Worm (Caenorhabditis elegans) whole organism, mixed stage, embryonic: ENCODE measurements around the gene srz-78.

Experiments
- M03D4.4 ChIP-seq: sonication (generic microtip); optimal IDR thresholded peaks from 2 replicates; lab custom pipeline; 2017; ENCODE audit warnings: mild to moderate bottlenecking, missing genetic modification characterization, missing compliant biosample characterization
- bed-3 ChIP-seq: fragments of 200-800 bp; sonication (Bioruptor generic); optimal IDR thresholded peaks from 3 replicates; lab custom pipeline; 2018; ENCODE audit warnings: mild to moderate bottlenecking, missing genetic modification characterization, moderate library complexity, missing compliant biosample characterization
- blmp-1 ChIP-seq: fragments of 150-350 bp; optimal IDR thresholded peaks from 2 replicates; lab custom pipeline; 2014; ENCODE audit warnings: missing biosample characterization, missing genetic modification characterization
- ceh-39 ChIP-seq: fragments of 150-350 bp; optimal IDR thresholded peaks from 2 replicates; lab custom pipeline; 2014; ENCODE audit warnings: missing biosample characterization, missing genetic modification characterization
- ceh-43 ChIP-seq: fragments of 200-800 bp; sonication (Bioruptor generic); optimal IDR thresholded peaks from 2 replicates; lab custom pipeline; 2018; ENCODE audit warnings: mild to moderate bottlenecking, missing genetic modification characterization, moderate library complexity, missing compliant biosample characterization
- ces-1 ChIP-seq: fragments of 150-350 bp; optimal IDR thresholded peaks from 2 replicates; lab custom pipeline; 2014; ENCODE audit warnings: missing biosample characterization, missing genetic modification reagents, missing genetic modification characterization
- cnd-1 ChIP-seq: fragments of 200-800 bp; sonication (Bioruptor generic); optimal IDR thresholded peaks from 2 replicates; lab custom pipeline; 2018; ENCODE audit warnings: mild to moderate bottlenecking, missing genetic modification characterization, missing compliant biosample characterization
- drap-1 ChIP-seq: fragments of 200-800 bp; sonication (Bioruptor generic); optimal IDR thresholded peaks from 3 replicates; lab custom pipeline; 2018; ENCODE audit warnings: mild to moderate bottlenecking, missing genetic modification characterization, missing compliant biosample characterization
- elt-1 ChIP-seq: sonication (generic microtip); optimal IDR thresholded peaks from 2 replicates; lab custom pipeline; 2017; ENCODE audit warnings: missing genetic modification characterization, mild to moderate bottlenecking, missing compliant biosample characterization, antibody characterized with exemption, moderate library complexity, borderline replicate concordance; ENCODE audit not compliant: insufficient read depth
- elt-3 ChIP-seq: fragments of 150-350 bp; optimal IDR thresholded peaks from 2 replicates; lab custom pipeline; 2014; ENCODE audit warnings: missing biosample characterization, missing genetic modification characterization
- flh-1 ChIP-seq: fragments of 200-800 bp; sonication (Bioruptor generic); optimal IDR thresholded peaks from 2 replicates; lab custom pipeline; 2018; ENCODE audit warnings: mild to moderate bottlenecking, missing genetic modification characterization, moderate library complexity, missing compliant biosample characterization
- ham-2 ChIP-seq: fragments of 200-800 bp; sonication (Bioruptor generic); optimal IDR thresholded peaks from 2 replicates; lab custom pipeline; 2018; ENCODE audit warnings: mild to moderate bottlenecking, missing genetic modification characterization, missing compliant biosample characterization
- hlh-1 ChIP-seq: fragments of 150-350 bp; optimal IDR thresholded peaks from 2 replicates; lab custom pipeline; 2014; ENCODE audit warnings: missing biosample characterization, missing genetic modification reagents, missing genetic modification characterization
- lin-32 ChIP-seq: fragments of 200-800 bp; sonication (Bioruptor generic); optimal IDR thresholded peaks from 2 replicates; lab custom pipeline; 2018; ENCODE audit warnings: mild to moderate bottlenecking, missing genetic modification characterization, missing compliant biosample characterization
- mab-5 ChIP-seq: fragments of 150-350 bp; optimal IDR thresholded peaks from 2 replicates; lab custom pipeline; 2014; ENCODE audit warnings: missing biosample characterization, missing genetic modification characterization
- mep-1 ChIP-seq: fragments of 150-350 bp; optimal IDR thresholded peaks from 2 replicates; lab custom pipeline; 2017; ENCODE audit warnings: missing biosample characterization, missing genetic modification reagents, missing genetic modification characterization, inconsistent platforms
- mls-2 ChIP-seq: sonication (generic microtip); optimal IDR thresholded peaks from 2 replicates; lab custom pipeline; 2016; ENCODE audit warnings: mild to moderate bottlenecking, missing genetic modification characterization, moderate library complexity, missing compliant biosample characterization
- nhr-12 ChIP-seq: fragments of 150-350 bp; optimal IDR thresholded peaks from 2 replicates; lab custom pipeline; 2014; ENCODE audit warnings: missing biosample characterization, missing genetic modification characterization
- nhr-2 ChIP-seq: fragments of 150-350 bp; optimal IDR thresholded peaks from 2 replicates; lab custom pipeline; 2014; ENCODE audit warnings: missing biosample characterization, missing genetic modification characterization
- nhr-237 ChIP-seq: fragments of 150-350 bp; optimal IDR thresholded peaks from 2 replicates; lab custom pipeline; 2014; ENCODE audit warnings: missing biosample characterization, missing genetic modification characterization
- nhr-76 ChIP-seq: sonication (generic microtip); optimal IDR thresholded peaks from 2 replicates; lab custom pipeline; 2017; ENCODE audit warnings: missing biosample characterization, missing genetic modification characterization
- pha-4 ChIP-seq: fragments of 150-350 bp; optimal IDR thresholded peaks from 2 replicates; lab custom pipeline; 2018; ENCODE audit warnings: missing biosample characterization, missing genetic modification reagents, missing genetic modification characterization
- snpc-4 ChIP-seq: fragments of 150-350 bp; optimal IDR thresholded peaks from 2 replicates; lab custom pipeline; 2014; ENCODE audit warnings: missing biosample characterization, missing genetic modification characterization
- sptf-1 ChIP-seq: sonication (generic microtip); optimal IDR thresholded peaks from 2 replicates; lab custom pipeline; 2017; ENCODE audit warnings: mild to moderate bottlenecking, missing genetic modification characterization, moderate library complexity, missing compliant biosample characterization
- tbx-8 ChIP-seq: fragments of 200-800 bp; sonication (Bioruptor generic); optimal IDR thresholded peaks from 2 replicates; lab custom pipeline; 2018; ENCODE audit warnings: mild to moderate bottlenecking, missing genetic modification characterization, moderate library complexity, missing compliant biosample characterization
- unc-120 ChIP-seq: sonication (generic microtip); optimal IDR thresholded peaks from 2 replicates; lab custom pipeline; 2017; ENCODE audit warnings: missing genetic modification characterization, missing compliant biosample characterization; ENCODE audit not compliant: poor library complexity, severe bottlenecking
- unc-39 ChIP-seq: fragments of 150-350 bp; optimal IDR thresholded peaks from 2 replicates; lab custom pipeline; 2014; ENCODE audit warnings: missing biosample characterization, missing genetic modification characterization
- unc-62 ChIP-seq: fragments of 150-350 bp; optimal IDR thresholded peaks from 2 replicates; lab custom pipeline; 2014; ENCODE audit warnings: missing biosample characterization, missing genetic modification reagents, missing genetic modification characterization
- zip-8 ChIP-seq: fragments of 150-350 bp; optimal IDR thresholded peaks from 2 replicates; lab custom pipeline; 2014; ENCODE audit warnings: missing biosample characterization, missing genetic modification characterization
- ztf-11 ChIP-seq: fragments of 150-350 bp; optimal IDR thresholded peaks from 2 replicates; lab custom pipeline; 2014; ENCODE audit warnings: missing biosample characterization, missing genetic modification characterization

Gene srz-78

DNA sequence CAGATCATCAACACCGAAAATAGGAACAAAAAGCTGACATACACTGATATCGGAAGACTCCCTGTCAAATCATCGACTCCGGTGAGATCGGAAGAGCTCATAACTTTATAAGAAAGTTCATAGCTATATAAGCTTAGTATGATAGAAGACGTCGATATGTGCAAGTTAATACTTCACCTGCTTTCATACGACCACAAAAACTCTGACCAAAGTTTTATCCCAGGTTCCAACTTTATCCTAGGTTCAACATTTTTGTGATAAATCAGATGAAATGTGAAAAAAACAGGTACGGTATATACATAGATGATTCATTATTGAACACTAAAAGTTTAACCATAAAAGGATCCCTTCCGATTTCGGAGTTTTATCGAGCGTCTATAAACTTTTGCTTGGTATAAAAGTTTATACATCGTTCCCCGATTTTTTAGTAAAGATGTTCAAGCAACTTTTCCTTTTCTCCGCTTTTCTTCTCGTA is 12.6 kb upstream of the srz-78 start, which contains the start of the genes srz-70 and C09G12.5:
srz-70 (minus strand) TSS at position 101 of the 475 bp plus-strand sequence.
C09G12.5 (plus strand) TSS at position 425 of the 475 bp plus-strand sequence.
- TF ChIP-seq nhr-237 (tag; lab: Kevin White, UChicago), result no peak
- TF ChIP-seq ztf-11 (tag; lab: Kevin White, UChicago), result no peak
- TF ChIP-seq ham-2 (GFP tag; lab: Kevin White, UChicago), result no peak
- no peak for TF ChIP-seq cnd-1 (tag; lab: Kevin White, UChicago)
- TF ChIP-seq tbx-8 (GFP tag; lab: Kevin White, UChicago), result no peak
- no peak for TF ChIP-seq flh-1 (GFP tag; lab: Kevin White, UChicago)
- no peak for TF ChIP-seq drap-1 (GFP tag; lab: Kevin White, UChicago)
- TF ChIP-seq elt-1, result no peak
- TF ChIP-seq, all 35 proteins: peak for 0

DNA sequence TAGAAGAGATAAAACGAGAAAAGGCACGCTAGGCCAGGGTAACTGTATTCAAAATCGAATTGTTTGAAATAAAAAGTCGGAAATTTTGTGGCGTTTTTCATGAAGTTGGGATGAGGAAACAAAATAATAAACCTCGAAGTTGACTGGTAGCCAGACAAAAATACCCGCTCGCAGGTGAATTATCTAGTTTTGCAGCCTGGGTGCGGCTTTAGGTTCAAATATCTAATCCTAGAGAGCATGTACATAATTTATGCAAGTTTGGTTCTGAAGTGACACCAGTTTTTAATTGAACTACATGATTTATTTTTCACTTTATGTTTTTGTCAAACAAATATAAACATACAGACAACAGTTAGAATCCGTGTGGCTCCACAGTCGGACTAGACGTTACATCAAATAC is 9.8 kb upstream of the srz-78 start, which contains the start of gene srz-37:
srz-37 (minus strand) TSS at position 101 of the 400 bp plus-strand sequence.
- no peak for TF ChIP-seq cnd-1 (tag; lab: Kevin White, UChicago)
- no peak for TF ChIP-seq sptf-1 (tag; lab: Kevin White, UChicago)
- TF ChIP-seq snpc-4 (tag; lab: Kevin White, UChicago), result no peak
- TF ChIP-seq elt-1, result no peak
- TF ChIP-seq mab-5 (tag; lab: Kevin White, UChicago), result no peak
- no peak for TF ChIP-seq hlh-1 (tag; lab: Kevin White, UChicago)
- no peak for TF ChIP-seq mls-2 (tag; lab: Kevin White, UChicago)

DNA sequence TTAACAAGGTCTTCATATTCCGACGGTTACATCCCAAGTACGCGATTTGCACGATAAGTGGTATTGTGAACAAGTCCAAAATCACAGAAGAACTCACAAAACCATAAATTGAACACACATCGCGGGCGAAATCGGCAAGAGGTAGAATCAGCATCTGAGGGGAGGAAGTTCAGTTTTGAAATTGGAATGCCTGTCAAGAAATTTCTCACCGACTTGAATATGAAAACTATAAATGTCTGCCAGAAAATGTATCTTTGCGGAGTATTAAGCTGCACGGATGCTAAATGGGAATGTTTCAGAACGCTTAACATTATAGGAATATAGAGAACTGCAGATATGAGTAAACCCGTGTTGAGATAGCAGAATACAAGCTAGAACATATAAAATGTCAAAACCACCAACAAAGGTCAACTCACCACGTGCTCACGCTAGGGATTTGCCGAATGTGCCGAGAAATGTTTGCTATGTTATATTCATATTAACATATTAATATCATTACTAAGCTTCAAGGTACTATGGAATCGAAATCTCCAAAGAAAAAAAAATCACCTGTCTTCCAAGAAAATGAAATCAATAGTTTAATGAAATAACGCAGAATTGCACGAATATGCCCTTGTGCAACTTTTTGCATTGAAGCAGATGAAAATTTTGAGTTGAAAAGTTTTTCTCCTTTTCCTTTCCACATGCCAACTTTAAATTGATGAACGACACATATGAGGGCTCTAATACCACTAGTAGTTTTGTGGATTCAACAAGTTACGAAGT is 9.2 kb upstream of the srz-78 start, which contains the start of gene srz-82:
srz-82 (plus strand) TSS at position 701 of the 765 bp plus-strand sequence.
- TF ChIP-seq mep-1, result no peak
- no peak for TF ChIP-seq zip-8 (tag; lab: Kevin White, UChicago)
- no peak for TF ChIP-seq ztf-11 (tag; lab: Kevin White, UChicago)
- no peak for TF ChIP-seq pha-4
- no peak for TF ChIP-seq nhr-12 (tag; lab: Kevin White, UChicago)
- TF ChIP-seq unc-39 (tag; lab: Kevin White, UChicago), result no peak
- no peak for TF ChIP-seq drap-1 (GFP tag; lab: Kevin White, UChicago)
- TF ChIP-seq unc-120 (tag; lab: Kevin White, UChicago), result no peak
- no peak for TF ChIP-seq blmp-1
- TF ChIP-seq ceh-39 (tag; lab: Kevin White, UChicago), result no peak
- TF ChIP-seq hlh-1 (tag; lab: Kevin White, UChicago), result no peak
- no peak for TF ChIP-seq ces-1 (GFP tag; lab: Kevin White, UChicago)
- TF ChIP-seq nhr-2, result no peak
- TF ChIP-seq lin-32 (GFP tag; lab: Kevin White, UChicago), result no peak
- TF ChIP-seq tbx-8 (GFP tag; lab: Kevin White, UChicago), result no peak
- TF ChIP-seq flh-1 (GFP tag; lab: Kevin White, UChicago), result no peak
- no peak for TF ChIP-seq unc-62
- no peak for TF ChIP-seq snpc-4 (tag; lab: Kevin White, UChicago)
- no peak for TF ChIP-seq M03D4.4 (tag; lab: Kevin White, UChicago)
- TF ChIP-seq elt-3 (tag; lab: Kevin White, UChicago), result no peak

DNA sequence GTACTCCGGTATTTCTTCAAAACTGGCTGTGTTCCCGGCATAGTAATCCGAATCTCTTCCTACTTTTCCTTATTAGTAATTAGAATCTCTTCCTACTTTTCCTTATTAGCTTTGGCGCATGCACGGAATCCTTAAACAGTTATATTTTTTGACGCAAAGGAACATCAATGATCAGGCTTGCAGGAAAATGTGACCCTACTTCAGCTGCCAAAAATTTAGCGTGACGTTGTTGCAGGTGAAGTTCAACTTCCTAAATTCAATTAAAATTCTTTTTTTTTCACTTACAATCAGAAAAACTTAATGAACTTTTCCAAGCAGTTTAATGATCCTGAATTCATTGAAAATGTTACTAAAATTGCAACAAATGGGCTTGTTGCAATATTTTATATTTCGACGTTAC is 1.7 kb downstream of the srz-78 start, which contains the start of gene srz-79:
srz-79 (plus strand) TSS at position 301 of the 400 bp plus-strand sequence.
- TF ChIP-seq elt-3 (tag; lab: Kevin White, UChicago) (no peak), mep-1 (no peak), tbx-8 (GFP tag; lab: Kevin White, UChicago) (no peak), zip-8 (tag; lab: Kevin White, UChicago) (no peak), hlh-1 (tag; lab: Kevin White, UChicago) (no peak), M03D4.4 (tag; lab: Kevin White, UChicago) (no peak), bed-3 (GFP tag; lab: Kevin White, UChicago) (no peak), lin-32 (GFP tag; lab: Kevin White, UChicago) (no peak), ceh-43 (GFP tag; lab: Kevin White, UChicago) (no peak)

DNA sequence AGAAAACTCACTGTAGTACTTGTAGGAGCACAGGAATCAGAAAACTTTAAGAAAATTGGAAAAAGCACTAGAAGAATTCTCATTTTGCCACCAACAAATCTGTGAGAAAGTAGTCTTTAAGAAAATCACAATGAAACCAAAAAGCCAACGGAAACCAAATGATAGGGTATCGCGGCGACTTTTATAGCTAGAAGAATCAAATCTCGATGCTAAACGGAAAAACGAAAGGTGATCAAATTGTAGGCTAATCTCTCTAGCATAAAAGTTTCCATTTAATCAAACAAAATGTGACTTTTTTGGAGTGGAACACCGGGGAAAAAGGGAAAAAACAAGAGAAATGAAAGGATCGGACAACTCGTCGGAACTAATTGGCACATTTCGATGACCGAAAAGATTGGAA is 4.8 kb downstream of the srz-78 start, which contains the start of gene C09G12.17:
C09G12.17 (minus strand) TSS at position 101 of the 400 bp plus-strand sequence.
- no peak for TF ChIP-seq ham-2 (GFP tag; lab: Kevin White, UChicago)
- TF ChIP-seq nhr-76 (tag; lab: Kevin White, UChicago), result no peak
- no peak for TF ChIP-seq sptf-1 (tag; lab: Kevin White, UChicago)
- TF ChIP-seq hlh-1 (tag; lab: Kevin White, UChicago), result no peak
- TF ChIP-seq, all 35 proteins: peak for 0
